Fruit fly (Drosophila melanogaster): ENCODE data around the gene Dys.

The Dys gene

dm6 chr3R:19524486-19524885 lies 63.6 kb downstream of the Dys start:
- TF ChIP-seq CG11456 (GFP tag; IDR thresholded peaks at IDR 0.05) (0 out of 3 replicates have a peak, but pooled peaks have one; percentile 35), CG15011 (GFP tag; optimal IDR thresholded peaks at IDR 0.05) (no peak), Asciz (GFP tag; optimal IDR thresholded peaks at IDR 0.05) (no peak), CG17612 (GFP tag; IDR thresholded peaks at IDR 0.05) (no peak)

- TF ChIP-seq vvl (GFP tag; IDR thresholded peaks at IDR 0.05) (0 out of 2 replicates have a peak, but pooled peaks have one; percentile 13), E2f1 (GFP tag; IDR thresholded peaks at IDR 0.05) (no peak), kah (GFP tag; optimal IDR thresholded peaks at IDR 0.05) (peak; percentile 81), Hr51 (GFP tag; optimal IDR thresholded peaks at IDR 0.05) (no peak), Antp (GFP tag; optimal IDR thresholded peaks at IDR 0.05) (no peak), lab (GFP tag; optimal IDR thresholded peaks at IDR 0.05) (no peak), CG4360 (GFP tag; IDR thresholded peaks at IDR 0.05) (no peak), slp2 (GFP tag; optimal IDR thresholded peaks at IDR 0.05) (no peak), CG3847 (GFP tag; IDR thresholded peaks at IDR 0.05) (no peak), Nf-YB (GFP tag; optimal IDR thresholded peaks at IDR 0.05) (no peak), NK7.1 (GFP tag; optimal IDR thresholded peaks at IDR 0.05) (no peak), CG2199 (GFP tag; IDR thresholded peaks at IDR 0.05) (peak; percentile 83), CG4617 (GFP tag; optimal IDR thresholded peaks at IDR 0.05; ENCODE audit: borderline replicate concordance) (no peak), CG7963 (GFP tag; IDR thresholded peaks at IDR 0.05; ENCODE audit: partially characterized antibody) (no peak), run (tag; optimal IDR thresholded peaks at IDR 0.05) (peak; percentile 16), CG4424 (GFP tag; optimal IDR thresholded peaks at IDR 0.05) (no peak), sd (tag; optimal IDR thresholded peaks at IDR 0.05) (peak; percentile 70), chn (GFP tag; optimal IDR thresholded peaks at IDR 0.05) (no peak), CG15269 (tag; optimal IDR thresholded peaks at IDR 0.05) (peak; percentile 86), kni (GFP tag; optimal IDR thresholded peaks at IDR 0.05) (peak; percentile 83), CG34224 (GFP tag; IDR thresholded peaks at IDR 0.05; ENCODE audit: partially characterized antibody) (peak; percentile 69), bigmax (GFP tag; optimal IDR thresholded peaks at IDR 0.05) (no peak), bbx (GFP tag; IDR thresholded peaks at IDR 0.05; ENCODE audit: partially characterized antibody) (peak; percentile 71), CG13287 (GFP tag; IDR thresholded peaks at IDR 0.05; ENCODE audit: partially characterized antibody) (peak; percentile 76), unpg (GFP tag; optimal IDR thresholded peaks at IDR 0.05) (no peak), CG17912 (GFP tag; optimal IDR thresholded peaks at IDR 0.05) (no peak), wek (GFP tag; optimal IDR thresholded peaks at IDR 0.05) (no peak), unc-4 (GFP tag; IDR thresholded peaks at IDR 0.05; ENCODE audit: partially characterized antibody) (peak; percentile 57), jumu (GFP tag; optimal IDR thresholded peaks at IDR 0.05) (no peak), gcm2 (GFP tag; optimal IDR thresholded peaks at IDR 0.05) (no peak), abd-A (tag; optimal IDR thresholded peaks at IDR 0.05) (peak; percentile 93), chinmo (GFP tag; IDR thresholded peaks at IDR 0.05; ENCODE audit: partially characterized antibody) (peak; percentile 95; the same call in 3 of the 4 replicates), MESR4 (GFP tag; optimal IDR thresholded peaks at IDR 0.05) (no peak), Sry-δ (GFP tag; optimal IDR thresholded peaks at IDR 0.05) (no peak), hbn (GFP tag; IDR thresholded peaks at IDR 0.05; ENCODE audit: partially characterized antibody) (peak; percentile 29; the same call in 1 of the 2 replicates), mirr (GFP tag; optimal IDR thresholded peaks at IDR 0.05) (no peak), so (GFP tag; IDR thresholded peaks at IDR 0.05) (no peak), ato (GFP tag; IDR thresholded peaks at IDR 0.05; ENCODE audit: partially characterized antibody) (0 out of 2 replicates have a peak, but pooled peaks have one; percentile 27), dmrt99B (tag; optimal IDR thresholded peaks at IDR 0.05) (no peak), Eip74EF (GFP tag; optimal IDR thresholded peaks at IDR 0.05) (peak in 1 of 2 experiments; percentile 6), zen2 (GFP tag; IDR thresholded peaks at IDR 0.05; ENCODE audit: partially characterized antibody) (peak; percentile 55; the same call in 1 of the 3 replicates), lbe (GFP tag; optimal IDR thresholded peaks at IDR 0.05) (no peak), CHES-1-like (GFP tag; optimal IDR thresholded peaks at IDR 0.05) (no peak)
Measured at dm6 chr3R:19568736-19569135, 107.9 kb downstream of the Dys start.
